Fruit fly (Drosophila melanogaster): ENCODE data around the gene yellow-k.

Gene yellow-k

DNA sequence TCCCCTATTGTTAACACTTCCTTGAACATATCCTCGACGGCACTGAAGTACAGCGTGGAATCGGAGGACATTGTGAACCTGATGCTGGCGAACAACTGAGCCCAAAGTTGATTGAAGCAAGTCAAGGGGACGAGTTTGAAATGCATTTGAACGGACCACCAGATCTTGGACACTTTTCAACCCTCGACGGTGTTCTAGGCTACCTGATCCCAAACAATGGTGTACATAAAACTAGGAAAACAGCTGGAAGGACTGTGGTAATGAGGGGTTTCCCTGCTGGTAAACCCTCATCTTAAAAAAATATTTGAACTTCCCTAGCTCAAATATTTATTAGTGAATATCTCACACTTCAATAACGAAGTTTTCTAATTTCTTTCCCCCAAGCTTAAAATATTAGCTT is 3.5 kb upstream of the yellow-k start, which contains the start of gene CG13454:
TSS of gene CG13454 (minus strand) at position 101 of the 400 bp plus-strand sequence.
- TF ChIP-seq Myc (optimal IDR thresholded peaks at IDR 0.05), result no peak
- TF ChIP-seq jim (GFP tag; optimal IDR thresholded peaks at IDR 0.05), result no peak
- TF ChIP-seq OdsH (GFP tag; optimal IDR thresholded peaks at IDR 0.05), result no peak
- no peak for TF ChIP-seq Dif (GFP tag; optimal IDR thresholded peaks at IDR 0.05; ENCODE audit: partially characterized antibody)
- TF ChIP-seq br (GFP tag; optimal IDR thresholded peaks at IDR 0.05), result no peak
- TF ChIP-seq CrebA (GFP tag; optimal IDR thresholded peaks at IDR 0.05; ENCODE audit: borderline replicate concordance), result no peak
- TF ChIP-seq usp (GFP tag; optimal IDR thresholded peaks at IDR 0.05), result no peak
- TF ChIP-seq Hr78 (GFP tag; optimal IDR thresholded peaks at IDR 0.05), result no peak
- no peak for TF ChIP-seq brk (GFP tag; optimal IDR thresholded peaks at IDR 0.05)
- no peak for TF ChIP-seq h (GFP tag; optimal IDR thresholded peaks at IDR 0.05)
- TF ChIP-seq N (GFP tag; optimal IDR thresholded peaks at IDR 0.05), result no peak
- no peak for TF ChIP-seq CG32264 (GFP tag; optimal IDR thresholded peaks at IDR 0.05)
- no peak for TF ChIP-seq pan (optimal IDR thresholded peaks at IDR 0.05)

DNA sequence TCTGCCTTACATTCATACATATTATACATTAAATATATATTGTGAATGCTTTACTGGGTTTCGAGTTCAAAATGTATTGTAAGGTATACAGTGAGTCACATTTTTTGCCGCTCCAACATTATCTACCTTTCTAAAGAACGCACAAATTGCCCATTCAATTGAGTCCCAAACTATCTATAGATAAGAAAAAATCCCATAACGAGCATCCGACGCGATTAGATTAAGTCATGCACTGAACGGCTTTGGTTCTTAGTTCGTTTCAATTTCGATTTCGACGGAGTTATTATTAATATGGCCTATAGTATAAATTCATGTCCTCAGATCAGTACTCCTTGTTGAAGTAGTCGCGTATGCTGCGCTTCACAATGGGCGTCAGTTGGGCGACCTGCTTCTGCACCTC is 2.9 kb upstream of the yellow-k start:
- TF ChIP-seq pan (optimal IDR thresholded peaks at IDR 0.05) (no peak), Abd-B (GFP tag; optimal IDR thresholded peaks at IDR 0.05) (no peak), Rel (GFP tag; optimal IDR thresholded peaks at IDR 0.05) (no peak), Rel (tag; optimal IDR thresholded peaks at IDR 0.05) (peak; percentile 28), CrebA (GFP tag; optimal IDR thresholded peaks at IDR 0.05; ENCODE audit: borderline replicate concordance) (no peak), CG32264 (GFP tag; optimal IDR thresholded peaks at IDR 0.05) (no peak), fru (GFP tag; optimal IDR thresholded peaks at IDR 0.05) (no peak)

DNA sequence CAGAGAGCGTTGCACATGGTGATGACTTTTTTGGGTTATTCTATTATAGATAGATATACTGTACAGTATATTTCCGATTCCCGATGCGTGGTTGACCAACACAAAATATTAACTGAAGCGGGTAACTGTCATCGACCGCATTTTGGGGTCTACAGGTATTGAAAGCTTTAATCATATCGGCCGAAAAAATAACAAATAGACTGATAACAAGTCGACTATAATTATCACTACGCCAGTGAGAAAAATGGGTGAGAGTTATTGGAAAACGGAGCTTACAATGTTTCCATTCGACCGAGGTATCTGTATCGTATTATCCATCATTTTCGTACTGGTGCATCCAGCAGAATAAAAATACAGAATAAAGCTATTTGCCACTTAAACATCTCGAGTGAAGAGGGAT is 2.1 kb upstream of the yellow-k start:
- TF ChIP-seq Rel (GFP tag; optimal IDR thresholded peaks at IDR 0.05) (no peak), Rel (tag; optimal IDR thresholded peaks at IDR 0.05) (peak; percentile 45), Jra (GFP tag; optimal IDR thresholded peaks at IDR 0.05) (no peak)

DNA sequence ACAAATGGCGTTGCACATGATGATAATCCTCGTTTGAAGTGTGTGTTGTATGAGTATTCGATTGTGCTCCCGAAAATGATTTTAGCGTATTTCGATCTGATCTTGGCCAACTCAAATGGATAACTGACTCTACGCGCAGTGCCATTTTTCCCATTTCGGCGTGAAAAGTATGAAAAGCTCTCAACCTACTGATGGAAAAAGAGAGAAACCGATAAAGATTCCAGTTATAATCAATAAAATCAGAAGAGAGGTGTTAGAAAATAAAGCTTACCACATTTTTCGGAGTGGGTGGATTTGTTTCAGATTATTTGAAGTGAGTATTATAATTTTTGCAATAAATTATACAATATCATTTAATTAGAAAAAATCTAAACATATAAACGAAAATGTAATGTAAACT is 928 bp upstream of the yellow-k start, which contains the start of gene mex1:
TSS of gene mex1 (minus strand) at position 101 of the 400 bp plus-strand sequence.
- TF ChIP-seq dl (GFP tag; optimal IDR thresholded peaks at IDR 0.05; ENCODE audit: insufficient read depth in 1 of 2, partially characterized antibody in 2 of 2) (no peak), br (GFP tag; optimal IDR thresholded peaks at IDR 0.05) (no peak), N (GFP tag; optimal IDR thresholded peaks at IDR 0.05) (no peak), lola (GFP tag; optimal IDR thresholded peaks at IDR 0.05) (no peak), Hr78 (GFP tag; optimal IDR thresholded peaks at IDR 0.05) (no peak), Hr83 (GFP tag; optimal IDR thresholded peaks at IDR 0.05; ENCODE audit: poor library complexity, severe bottlenecking) (no peak), ey (GFP tag; optimal IDR thresholded peaks at IDR 0.05) (no peak), sage (GFP tag; optimal IDR thresholded peaks at IDR 0.05) (no peak), Dif (GFP tag; optimal IDR thresholded peaks at IDR 0.05; ENCODE audit: partially characterized antibody) (no peak), sv (GFP tag; optimal IDR thresholded peaks at IDR 0.05) (no peak), rgr (GFP tag; optimal IDR thresholded peaks at IDR 0.05) (no peak), woc (GFP tag; optimal IDR thresholded peaks at IDR 0.05) (no peak), Myc (optimal IDR thresholded peaks at IDR 0.05) (no peak), Mio (GFP tag; optimal IDR thresholded peaks at IDR 0.05) (no peak)

DNA sequence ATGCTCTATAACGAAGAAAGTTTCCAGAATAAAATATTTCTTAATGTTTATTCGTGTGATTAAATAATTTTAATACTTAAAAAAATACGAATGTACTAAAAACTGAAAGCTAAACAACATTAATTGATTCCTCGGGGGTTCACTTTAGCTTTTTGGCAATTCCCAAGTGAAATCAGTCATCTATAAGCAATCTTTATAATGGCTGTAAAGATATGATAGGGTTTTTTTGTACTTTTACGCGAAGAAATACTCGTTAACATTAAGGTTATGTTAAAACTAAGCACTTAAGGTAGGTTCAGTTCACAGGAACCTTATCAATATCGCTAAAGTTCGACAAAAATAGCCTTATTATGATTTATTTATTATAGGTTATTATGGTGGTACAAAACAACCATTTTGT is 500 bp upstream of the yellow-k start:
- TF ChIP-seq Rel (GFP tag; optimal IDR thresholded peaks at IDR 0.05), result no peak
- peak; percentile 98 for TF ChIP-seq Rel (tag; optimal IDR thresholded peaks at IDR 0.05)
- no peak for TF ChIP-seq psq (GFP tag; optimal IDR thresholded peaks at IDR 0.05)
- TF ChIP-seq rgr (GFP tag; optimal IDR thresholded peaks at IDR 0.05), result no peak

DNA sequence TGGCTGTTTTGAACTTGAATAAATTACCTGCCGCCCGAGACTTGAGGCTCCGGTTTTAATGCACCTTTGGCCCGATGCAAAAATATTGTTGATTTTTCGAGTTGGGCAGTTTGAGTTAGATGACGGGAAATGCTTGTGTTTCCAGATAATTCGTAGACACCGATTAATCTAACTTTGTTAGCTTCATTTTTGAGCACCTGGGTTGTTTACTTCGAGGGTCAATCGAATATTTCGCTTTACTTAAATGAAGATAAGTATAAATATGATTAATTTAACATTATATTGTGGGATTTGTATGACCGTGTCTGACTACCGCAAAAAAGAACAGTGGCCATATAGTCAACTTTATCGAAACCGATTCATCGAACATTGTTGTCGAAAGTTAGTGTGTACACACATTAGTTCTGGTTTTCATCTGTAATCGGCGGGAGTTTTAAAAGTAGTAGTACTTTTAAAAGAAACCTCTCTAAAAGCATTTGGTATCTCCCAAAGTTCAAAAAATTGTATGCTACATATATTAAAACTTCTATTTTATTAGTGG is 3.5 kb downstream of the yellow-k start, which contains the start of gene CG7945:
TSS of gene CG7945 (minus strand) at position 332 of the 541 bp plus-strand sequence.
- TF ChIP-seq psq (GFP tag; optimal IDR thresholded peaks at IDR 0.05), result no peak
- TF ChIP-seq N (GFP tag; optimal IDR thresholded peaks at IDR 0.05), result no peak
- no peak for TF ChIP-seq dmrt93B (GFP tag; optimal IDR thresholded peaks at IDR 0.05)
- peak; percentile 48 for TF ChIP-seq sage (GFP tag; optimal IDR thresholded peaks at IDR 0.05)
- no peak for TF ChIP-seq foxo (GFP tag; optimal IDR thresholded peaks at IDR 0.05)
- peak; percentile 47 for TF ChIP-seq Rel (GFP tag; optimal IDR thresholded peaks at IDR 0.05)
- peak; percentile 99 for TF ChIP-seq Rel (tag; optimal IDR thresholded peaks at IDR 0.05)
- no peak for TF ChIP-seq dsf (GFP tag; optimal IDR thresholded peaks at IDR 0.05; ENCODE audit: borderline replicate concordance)
- no peak for TF ChIP-seq Sp1 (GFP tag; optimal IDR thresholded peaks at IDR 0.05)
- peak; percentile 5 for TF ChIP-seq Hnf4 (GFP tag; optimal IDR thresholded peaks at IDR 0.05)
- TF ChIP-seq CG9705 (GFP tag; optimal IDR thresholded peaks at IDR 0.05), result no peak
- TF ChIP-seq tai (GFP tag; optimal IDR thresholded peaks at IDR 0.05), result no peak
- no peak for TF ChIP-seq h (GFP tag; optimal IDR thresholded peaks at IDR 0.05)
- no peak for TF ChIP-seq Jra (GFP tag; optimal IDR thresholded peaks at IDR 0.05)
